Fruit fly (Drosophila melanogaster) whole organism, embryonic: ENCODE measurements around the gene Apoltp.

ENCODE experiments used
- Adf1 ChIP-seq: fragments of 200-800 bp; sonication (Bioruptor generic); IDR thresholded peaks from 2 replicates; pipeline ENCODE4 v1.3.6; 2022; ENCODE audit warnings: missing biosample characterization, missing genetic modification characterization
- B-H1 ChIP-seq: fragments of 200-800 bp; sonication (Bioruptor generic); IDR thresholded peaks from 3 replicates; pipeline ENCODE4 v1.3.6; 2022; ENCODE audit warnings: missing biosample characterization, missing genetic modification characterization
- BEAF-32 ChIP-seq: fragments of 200-800 bp; sonication (Bioruptor generic); optimal IDR thresholded peaks from 3 replicates; lab custom pipeline; 2017; ENCODE audit warnings: missing biosample characterization, missing genetic modification characterization, mild to moderate bottlenecking, moderate library complexity, missing genetic modification reagents
- CG10274 ChIP-seq: fragments of 200-800 bp; sonication (Bioruptor generic); optimal IDR thresholded peaks from 3 replicates; lab custom pipeline; 2017; ENCODE audit warnings: missing biosample characterization, mild to moderate bottlenecking, missing genetic modification characterization
- CG10565 ChIP-seq: fragments of 200-800 bp; sonication (Bioruptor generic); optimal IDR thresholded peaks from 3 replicates; lab custom pipeline; 2016; ENCODE audit warnings: missing biosample characterization, mild to moderate bottlenecking, missing genetic modification characterization
- CG13296 ChIP-seq: fragments of 200-800 bp; sonication (Bioruptor generic); optimal IDR thresholded peaks from 3 replicates; lab custom pipeline; 2018; ENCODE audit warnings: missing biosample characterization, mild to moderate bottlenecking, missing genetic modification characterization
- CG13624 ChIP-seq: fragments of 200-800 bp; sonication (Bioruptor generic); optimal IDR thresholded peaks from 2 replicates; lab custom pipeline; 2016; ENCODE audit warnings: missing biosample characterization, missing genetic modification characterization
- CG15514 ChIP-seq: fragments of 200-800 bp; sonication (Bioruptor generic); optimal IDR thresholded peaks from 3 replicates; lab custom pipeline; 2017; ENCODE audit warnings: missing biosample characterization, missing genetic modification characterization, mild to moderate bottlenecking, moderate library complexity, missing genetic modification reagents
- CG17385 ChIP-seq: fragments of 200-800 bp; sonication (Bioruptor generic); optimal IDR thresholded peaks from 3 replicates; lab custom pipeline; 2018; ENCODE audit warnings: missing biosample characterization, mild to moderate bottlenecking, missing genetic modification characterization
- CG32532 ChIP-seq: fragments of 200-800 bp; sonication (Bioruptor generic); IDR thresholded peaks from 2 replicates; pipeline ENCODE4 v1.3.6; 2022; ENCODE audit warnings: missing biosample characterization, missing genetic modification characterization
- CG5953 ChIP-seq: fragments of 200-800 bp; sonication (Bioruptor generic); IDR thresholded peaks from 2 replicates; pipeline ENCODE4 v1.3.6; 2022; ENCODE audit warnings: missing biosample characterization, missing genetic modification characterization
- CG6689 ChIP-seq: fragments of 200-800 bp; sonication (Bioruptor generic); IDR thresholded peaks from 2 replicates; pipeline ENCODE4 v1.3.6; 2022; ENCODE audit warnings: missing biosample characterization, missing genetic modification characterization
- CG6765 ChIP-seq: fragments of 200-800 bp; sonication (Bioruptor generic); optimal IDR thresholded peaks from 3 replicates; lab custom pipeline; 2017; ENCODE audit warnings: missing biosample characterization, mild to moderate bottlenecking, missing genetic modification characterization
- CHES-1-like ChIP-seq: fragments of 200-800 bp; sonication (Bioruptor generic); optimal IDR thresholded peaks from 2 replicates; lab custom pipeline; 2016; ENCODE audit warnings: missing biosample characterization, missing genetic modification characterization
- Chrac-16 ChIP-seq: fragments of 200-800 bp; sonication (Bioruptor generic); optimal IDR thresholded peaks from 3 replicates; lab custom pipeline; 2016; ENCODE audit warnings: missing biosample characterization, missing genetic modification characterization
- Dll ChIP-seq: fragments of 200-800 bp; sonication (Bioruptor generic); IDR thresholded peaks from 4 replicates; pipeline ENCODE4 v1.3.6; 2022; ENCODE audit warnings: missing biosample characterization, missing genetic modification characterization; ENCODE audit not compliant: partially characterized antibody
- Dref ChIP-seq: fragments of 200-800 bp; sonication (Bioruptor generic); IDR thresholded peaks from 2 replicates; pipeline ENCODE4 v1.3.6; 2022; ENCODE audit warnings: missing biosample characterization, missing genetic modification characterization
- HHEX ChIP-seq: fragments of 200-800 bp; sonication (Bioruptor generic); optimal IDR thresholded peaks from 3 replicates; lab custom pipeline; 2017; ENCODE audit warnings: missing biosample characterization, mild to moderate bottlenecking, missing genetic modification characterization, missing genetic modification reagents
- HLH4C ChIP-seq: fragments of 200-800 bp; sonication (Bioruptor generic); IDR thresholded peaks from 3 replicates; pipeline ENCODE4 v1.3.6; 2022; ENCODE audit warnings: missing biosample characterization, missing genetic modification characterization; ENCODE audit not compliant: partially characterized antibody
- Jarid2 ChIP-seq: fragments of 200-800 bp; sonication (Bioruptor generic); optimal IDR thresholded peaks from 3 replicates; lab custom pipeline; 2017; ENCODE audit warnings: mild to moderate bottlenecking, missing biosample characterization, missing genetic modification reagents, missing genetic modification characterization
- Med ChIP-seq: fragments of 200-800 bp; sonication (Bioruptor generic); peaks from one replicate; lab custom pipeline; 2016; ENCODE audit warnings: missing biosample characterization, missing genetic modification characterization, mild to moderate bottlenecking, inconsistent platforms, moderate library complexity
- Mes4 ChIP-seq: fragments of 200-800 bp; sonication (Bioruptor generic); optimal IDR thresholded peaks from 2 replicates; lab custom pipeline; 2016; ENCODE audit warnings: missing biosample characterization, missing genetic modification characterization
- Nf-YC ChIP-seq: fragments of 200-800 bp; optimal IDR thresholded peaks from 3 replicates; lab custom pipeline; 2019; ENCODE audit warnings: missing biosample characterization, mild to moderate bottlenecking, missing genetic modification characterization, moderate library complexity
- Rfx ChIP-seq: fragments of 200-800 bp; sonication (Bioruptor generic); IDR thresholded peaks from 2 replicates; pipeline ENCODE4 v1.3.6; 2022; ENCODE audit warnings: missing biosample characterization, missing genetic modification characterization
- Sin3A ChIP-seq: fragments of >200 bp; optimal IDR thresholded peaks from 2 replicates; lab custom pipeline; 2018
- YL-1 ChIP-seq: fragments of 200-800 bp; sonication (Bioruptor generic); optimal IDR thresholded peaks from 3 replicates; lab custom pipeline; 2017; ENCODE audit warnings: missing biosample characterization, mild to moderate bottlenecking, missing genetic modification characterization
- abd-A ChIP-seq: fragments of 200-800 bp; sonication (Bioruptor generic); optimal IDR thresholded peaks from 3 replicates; lab custom pipeline; 2019; ENCODE audit warnings: missing biosample characterization, mild to moderate bottlenecking, missing genetic modification characterization, moderate library complexity
- ac ChIP-seq: fragments of 200-800 bp; sonication (Bioruptor generic); optimal IDR thresholded peaks from 3 replicates; lab custom pipeline; 2017; ENCODE audit warnings: missing biosample characterization, mild to moderate bottlenecking, missing genetic modification characterization
- aop ChIP-seq: fragments of 200-800 bp; sonication (Bioruptor generic); IDR thresholded peaks from 2 replicates; pipeline ENCODE4 v1.3.6; 2022; ENCODE audit warnings: missing biosample characterization, missing genetic modification characterization
- bsh ChIP-seq, 2 experiments: fragments of 200-800 bp; sonication (Bioruptor generic); optimal IDR thresholded peaks; 2 replicates each; lab custom pipeline; 2017 to 2018; ENCODE audit warnings: mild to moderate bottlenecking in 2 of 2, missing biosample characterization in 2 of 2, missing genetic modification characterization in 2 of 2, moderate library complexity in 1 of 2
- caup ChIP-seq: fragments of 200-800 bp; sonication (Bioruptor generic); optimal IDR thresholded peaks from 3 replicates; lab custom pipeline; 2017; ENCODE audit warnings: missing biosample characterization, mild to moderate bottlenecking, missing genetic modification characterization, moderate library complexity; ENCODE audit not compliant: severe bottlenecking
- fd102C ChIP-seq: fragments of 200-800 bp; sonication (Bioruptor generic); optimal IDR thresholded peaks from 2 replicates; lab custom pipeline; 2018; ENCODE audit warnings: missing biosample characterization, mild to moderate bottlenecking, missing genetic modification characterization, moderate library complexity
- gcm2 ChIP-seq: fragments of 200-800 bp; sonication (Bioruptor generic); optimal IDR thresholded peaks from 2 replicates; lab custom pipeline; 2016; ENCODE audit warnings: missing biosample characterization, missing genetic modification characterization
- gro ChIP-seq: fragments of 200-800 bp; sonication (Bioruptor generic); optimal IDR thresholded peaks from 2 replicates; lab custom pipeline; 2016; ENCODE audit warnings: missing biosample characterization, missing genetic modification characterization
- knrl ChIP-seq: fragments of 200-800 bp; sonication (Bioruptor generic); IDR thresholded peaks from 3 replicates; pipeline ENCODE4 v1.3.6; 2022; ENCODE audit warnings: missing biosample characterization, missing genetic modification characterization; ENCODE audit not compliant: partially characterized antibody
- lab ChIP-seq: fragments of 200-800 bp; sonication (Bioruptor generic); optimal IDR thresholded peaks from 3 replicates; lab custom pipeline; 2017; ENCODE audit warnings: missing biosample characterization, missing genetic modification characterization, mild to moderate bottlenecking, moderate library complexity, missing genetic modification reagents
- lov ChIP-seq, 2 experiments: fragments of 200-800 bp in 1 of 2; fragments of >200 bp in 1 of 2; sonication (Bioruptor generic) in 1 of 2; IDR thresholded peaks in 1 of 2; optimal IDR thresholded peaks in 1 of 2; 2 replicates in 1 of 2; 3 replicates in 1 of 2; pipeline versions ENCODE4 v1.3.6 to Lab custom; 2017 to 2022; ENCODE audit warnings: missing biosample characterization in 1 of 2, missing genetic modification characterization in 1 of 2
- otp ChIP-seq: fragments of 200-800 bp; sonication (Bioruptor generic); IDR thresholded peaks from 3 replicates; pipeline ENCODE4, ENCODE4 v1.3.6; 2022; ENCODE audit warnings: missing biosample characterization, missing genetic modification characterization
- scrt ChIP-seq: fragments of 200-800 bp; sonication (Bioruptor generic); optimal IDR thresholded peaks from 2 replicates; lab custom pipeline; 2018; ENCODE audit warnings: missing biosample characterization, mild to moderate bottlenecking, missing genetic modification characterization, moderate library complexity
- sisA ChIP-seq: fragments of 200-800 bp; sonication (Bioruptor generic); IDR thresholded peaks from 2 replicates; pipeline ENCODE4 v1.3.6; 2022; ENCODE audit warnings: missing biosample characterization, missing genetic modification characterization
- slp2 ChIP-seq: fragments of 200-800 bp; sonication (Bioruptor generic); optimal IDR thresholded peaks from 2 replicates; lab custom pipeline; 2016; ENCODE audit warnings: missing biosample characterization, missing genetic modification characterization
- stc ChIP-seq: fragments of 200-800 bp; sonication (Bioruptor generic); IDR thresholded peaks from 2 replicates; pipeline ENCODE4 v1.3.6; 2022; ENCODE audit warnings: missing biosample characterization, missing genetic modification characterization
- sug ChIP-seq: fragments of 200-800 bp; optimal IDR thresholded peaks from 2 replicates; lab custom pipeline; 2019; ENCODE audit warnings: missing biosample characterization, mild to moderate bottlenecking, missing genetic modification characterization, moderate library complexity
- unc-4 ChIP-seq: fragments of 200-800 bp; sonication (Bioruptor generic); IDR thresholded peaks from 2 replicates; pipeline ENCODE4 v1.3.6; 2022; ENCODE audit warnings: missing biosample characterization, missing genetic modification characterization; ENCODE audit not compliant: partially characterized antibody
- yki ChIP-seq: fragments of >200 bp; optimal IDR thresholded peaks from 3 replicates; lab custom pipeline; 2018

Apoltp gene

dm6 chr2L:9613006-9613690 is 20.8 kb upstream of the Apoltp start, which contains the start of gene Trx2 (continued):
- TF ChIP-seq sug (tag; lab: Kevin White, UChicago): peak; percentile 25
- peak; percentile 84 for TF ChIP-seq Jarid2 (GFP tag; lab: Kevin White, UChicago)
- no peak for TF ChIP-seq Mes4 (GFP tag; lab: Kevin White, UChicago)
- no peak for TF ChIP-seq Chrac-16 (GFP tag; lab: Kevin White, UChicago)
- peak; percentile 8 for TF ChIP-seq yki (lab: Kevin White, UChicago)
- TF ChIP-seq CG32532: peak; percentile 33; the same call in 1 of the 2 replicates
- peak; percentile 61 for TF ChIP-seq caup
- no peak for TF ChIP-seq CG10274 (GFP tag; lab: Kevin White, UChicago)
- peak; percentile 35 for TF ChIP-seq HHEX (GFP tag; lab: Kevin White, UChicago)
- TF ChIP-seq Adf1 (GFP tag; lab: Robert Waterston, UW): peak; percentile 38; the same call in 1 of the 2 replicates
- peak; percentile 54 for TF ChIP-seq lab (GFP tag; lab: Kevin White, UChicago)
- no peak for TF ChIP-seq lov (optimal IDR thresholded peaks at IDR 0.05; lab: Kevin White, UChicago)
- TF ChIP-seq lov (GFP tag; IDR thresholded peaks at IDR 0.05; lab: Robert Waterston, UW): peak; percentile 49; the same call in 1 of the 3 replicates
- peak; percentile 2 for TF ChIP-seq BEAF-32 (GFP tag; lab: Kevin White, UChicago)
- peak; percentile 62 for TF ChIP-seq abd-A (tag; lab: Kevin White, UChicago)
- TF ChIP-seq stc (GFP tag; lab: Robert Waterston, UW): peak; percentile 15; the same call in 1 of the 2 replicates
- peak; percentile 56 for TF ChIP-seq gro (GFP tag; lab: Kevin White, UChicago)
- TF ChIP-seq Dref (GFP tag; lab: Robert Waterston, UW): peak; percentile 57
- TF ChIP-seq otp: peak; percentile 56; the same call in 1 of the 3 replicates
- TF ChIP-seq bsh (GFP tag; optimal IDR thresholded peaks at IDR 0.05; lab: Kevin White, UChicago): no peak
- TF ChIP-seq CG13624 (GFP tag; lab: Kevin White, UChicago): peak; percentile 62
- TF ChIP-seq Sin3A (lab: Kevin White, UChicago): peak; percentile 49
- TF ChIP-seq CG6765 (GFP tag; lab: Kevin White, UChicago): peak; percentile 81
- TF ChIP-seq CHES-1-like: peak; percentile 43
- peak; percentile 24 for TF ChIP-seq CG15514
- peak; percentile 79 for TF ChIP-seq YL-1
- peak; percentile 26 for TF ChIP-seq CG13296
- TF ChIP-seq CG17385 (GFP tag; lab: Kevin White, UChicago): peak; percentile 38
- TF ChIP-seq Nf-YC (tag; lab: Kevin White, UChicago): peak; percentile 7
- TF ChIP-seq Med (GFP tag; lab: Kevin White, UChicago): peak; percentile 85
- TF ChIP-seq scrt: peak; percentile 51
- 0 out of 4 replicates have a peak, but pooled peaks have one; percentile 17 for TF ChIP-seq Dll
- no peak for TF ChIP-seq slp2 (GFP tag; lab: Kevin White, UChicago)
- TF ChIP-seq ac (GFP tag; lab: Kevin White, UChicago): peak; percentile 7
- no peak for TF ChIP-seq CG10565 (GFP tag; lab: Kevin White, UChicago)
- TF ChIP-seq gcm2 (GFP tag; lab: Kevin White, UChicago): peak; percentile 57
- TF ChIP-seq fd102C (GFP tag; lab: Kevin White, UChicago): no peak
- TF ChIP-seq aop (GFP tag; lab: Robert Waterston, UW): 0 out of 2 replicates have a peak, but pooled peaks have one; percentile 42
- TF ChIP-seq knrl (GFP tag; lab: Robert Waterston, UW): no peak
- peak; percentile 48; the same call in 1 of the 2 replicates for TF ChIP-seq Rfx (GFP tag; lab: Robert Waterston, UW)
- 0 out of 2 replicates have a peak, but pooled peaks have one; percentile 6 for TF ChIP-seq CG6689 (GFP tag; lab: Robert Waterston, UW)
- TF ChIP-seq CG5953: no peak
- peak; percentile 85 for TF ChIP-seq HLH4C (GFP tag; lab: Robert Waterston, UW)
- TF ChIP-seq B-H1 (GFP tag; lab: Robert Waterston, UW): no peak; the same call in 2 of the 3 replicates
- TF ChIP-seq sisA (GFP tag; lab: Robert Waterston, UW): no peak
- 0 out of 2 replicates have a peak, but pooled peaks have one; percentile 28 for TF ChIP-seq unc-4 (GFP tag; lab: Robert Waterston, UW)
- TF ChIP-seq, all 482 proteins: peak for 129
